Fruit fly (Drosophila melanogaster): ENCODE measurements around the gene CG9154.

CG9154 gene

DNA sequence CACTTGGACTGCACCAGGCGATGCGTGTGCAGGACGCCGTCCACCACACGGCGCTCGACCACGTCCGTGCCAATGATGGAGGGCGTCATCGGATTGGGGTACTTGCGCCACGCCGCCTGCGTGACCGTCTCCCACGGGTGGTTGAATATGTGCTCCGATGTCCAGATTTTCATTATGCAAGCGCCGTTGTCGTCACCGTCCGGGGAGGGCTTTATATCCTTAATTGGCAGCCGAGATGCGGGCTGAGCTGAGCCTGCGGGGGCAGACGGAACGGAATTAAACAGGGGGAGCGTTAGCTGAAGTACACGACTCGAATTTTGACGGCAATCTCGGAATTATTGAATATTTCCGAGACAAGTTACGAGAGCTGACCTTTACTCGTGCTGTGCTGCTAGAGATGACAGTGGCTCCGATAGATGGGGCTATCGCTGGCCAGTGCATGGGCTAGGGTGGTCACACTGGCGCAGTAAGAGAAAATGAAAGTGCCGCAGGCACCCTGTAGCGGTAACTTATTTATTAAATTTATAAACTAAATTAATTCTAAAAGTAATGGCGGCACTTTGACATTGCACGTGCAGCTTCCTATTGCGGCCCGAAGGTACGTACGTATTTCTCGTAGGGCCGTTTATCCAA, 22.8 kb downstream of the CG9154 start, which contains the start of gene IPIP (continued):
- peak; percentile 32 for TF ChIP-seq CG9817 (tag; optimal IDR thresholded peaks at IDR 0.05)
- no peak for TF ChIP-seq Kr (GFP tag; optimal IDR thresholded peaks at IDR 0.05)
- 0 out of 2 replicates have a peak, but pooled peaks have one; percentile 31 for TF ChIP-seq sim (GFP tag; IDR thresholded peaks at IDR 0.05)
- TF ChIP-seq salm (tag; optimal IDR thresholded peaks at IDR 0.05): no peak
- TF ChIP-seq crol (GFP tag; IDR thresholded peaks at IDR 0.05): no peak
- TF ChIP-seq hbn (GFP tag; IDR thresholded peaks at IDR 0.05; ENCODE audit: partially characterized antibody): peak; percentile 68; the same call in 1 of the 2 replicates
- peak; percentile 36 for TF ChIP-seq trem (tag; optimal IDR thresholded peaks at IDR 0.05)
- peak; percentile 87 for TF ChIP-seq CG16813 (GFP tag; IDR thresholded peaks at IDR 0.05; ENCODE audit: partially characterized antibody)
- TF ChIP-seq CG17612 (GFP tag; IDR thresholded peaks at IDR 0.05): no peak
- TF ChIP-seq CG17568 (GFP tag; optimal IDR thresholded peaks at IDR 0.05): no peak
- TF ChIP-seq dati (GFP tag; IDR thresholded peaks at IDR 0.05): peak; percentile 13; the same call in 1 of the 2 replicates
- peak; percentile 12 for TF ChIP-seq CG12391 (tag; optimal IDR thresholded peaks at IDR 0.05)
- TF ChIP-seq h (optimal IDR thresholded peaks at IDR 0.05): no peak
- no peak for TF ChIP-seq CG3726 (GFP tag; IDR thresholded peaks at IDR 0.05)
- no peak for TF ChIP-seq CG12744 (GFP tag; optimal IDR thresholded peaks at IDR 0.05)
- TF ChIP-seq CG17361 (GFP tag; IDR thresholded peaks at IDR 0.05): no peak
- TF ChIP-seq CG3407 (GFP tag; optimal IDR thresholded peaks at IDR 0.05): no peak
- TF ChIP-seq HmgZ (tag; optimal IDR thresholded peaks at IDR 0.05): peak; percentile 59
- no peak for TF ChIP-seq CG15479 (GFP tag; optimal IDR thresholded peaks at IDR 0.05)
- TF ChIP-seq Ssrp (tag; optimal IDR thresholded peaks at IDR 0.05): no peak
- TF ChIP-seq scrt (GFP tag; optimal IDR thresholded peaks at IDR 0.05): no peak
- peak; percentile 63 for TF ChIP-seq CG6272 (GFP tag; IDR thresholded peaks at IDR 0.05)
- peak; percentile 7 for TF ChIP-seq gro (GFP tag; optimal IDR thresholded peaks at IDR 0.05)
- no peak for TF ChIP-seq CG8290 (GFP tag; optimal IDR thresholded peaks at IDR 0.05)
- TF ChIP-seq CG8290 (tag; optimal IDR thresholded peaks at IDR 0.05): peak in 1 of 2 experiments; percentile 66
- no peak for TF ChIP-seq zf30C (GFP tag; optimal IDR thresholded peaks at IDR 0.05)
- no peak for TF ChIP-seq CG2875 (GFP tag; optimal IDR thresholded peaks at IDR 0.05)
- no peak for TF ChIP-seq toy (GFP tag; IDR thresholded peaks at IDR 0.05)
- peak; percentile 53 for TF ChIP-seq CG12155 (GFP tag; optimal IDR thresholded peaks at IDR 0.05)
- TF ChIP-seq CG14014 (GFP tag; IDR thresholded peaks at IDR 0.05): no peak
- no peak for TF ChIP-seq Dip3 (GFP tag; optimal IDR thresholded peaks at IDR 0.05)
- TF ChIP-seq CG7963 (GFP tag; IDR thresholded peaks at IDR 0.05; ENCODE audit: partially characterized antibody): peak; percentile 82
- TF ChIP-seq Fer2 (tag; optimal IDR thresholded peaks at IDR 0.05): no peak
- TF ChIP-seq otp (GFP tag; IDR thresholded peaks at IDR 0.05): peak; percentile 34; the same call in 1 of the 3 replicates
- peak; percentile 29; the same call in 1 of the 3 replicates for TF ChIP-seq tgo (GFP tag; IDR thresholded peaks at IDR 0.05)
- TF ChIP-seq cg (GFP tag; optimal IDR thresholded peaks at IDR 0.05): no peak
- no peak for TF ChIP-seq CG32767 (GFP tag; IDR thresholded peaks at IDR 0.05)
- no peak for TF ChIP-seq NC2β (GFP tag; optimal IDR thresholded peaks at IDR 0.05)
- TF ChIP-seq B-H2 (GFP tag; optimal IDR thresholded peaks at IDR 0.05): peak; percentile 69
- no peak for TF ChIP-seq gt (GFP tag; IDR thresholded peaks at IDR 0.05)
- peak; percentile 42; the same call in 1 of the 2 replicates for TF ChIP-seq CG7372 (GFP tag; IDR thresholded peaks at IDR 0.05)
- peak; percentile 63 for TF ChIP-seq CG14860 (GFP tag; IDR thresholded peaks at IDR 0.05; ENCODE audit: partially characterized antibody)
- TF ChIP-seq CG7839 (tag; optimal IDR thresholded peaks at IDR 0.05): no peak
- no peak for TF ChIP-seq Bteb2 (GFP tag; optimal IDR thresholded peaks at IDR 0.05)
- TF ChIP-seq fd3F (GFP tag; optimal IDR thresholded peaks at IDR 0.05): no peak
- TF ChIP-seq Scr (GFP tag; IDR thresholded peaks at IDR 0.05; ENCODE audit: partially characterized antibody): peak; percentile 79
- peak; percentile 44; the same call in 2 of the 3 replicates for TF ChIP-seq so (GFP tag; IDR thresholded peaks at IDR 0.05)
- TF ChIP-seq nau (GFP tag; optimal IDR thresholded peaks at IDR 0.05): no peak
- 0 out of 2 replicates have a peak, but pooled peaks have one; percentile 43 for TF ChIP-seq CG1024 (GFP tag; IDR thresholded peaks at IDR 0.05)
- peak; percentile 12 for TF ChIP-seq ind (GFP tag; optimal IDR thresholded peaks at IDR 0.05)
